Worm (Caenorhabditis elegans): ENCODE results near the gene usp-14.

ce11 chrII:14534000-14534399 is 45.5 kb upstream of the usp-14 start, which contains the start of gene C04H5.1:
- TF ChIP-seq med-1 (GFP tag; optimal IDR thresholded peaks at IDR 0.05; ENCODE audit: insufficient read depth), result no peak
- TF ChIP-seq tab-1 (GFP tag; IDR thresholded peaks at IDR 0.05), result no peak
- no peak for TF ChIP-seq ztf-23 (GFP tag; IDR thresholded peaks at IDR 0.05)
- no peak for TF ChIP-seq flt-1 (GFP tag; IDR thresholded peaks at IDR 0.05)
